Fruit fly (Drosophila melanogaster) whole organism, embryonic: ENCODE data around the gene CG45049.

Experiments
- Aef1 ChIP-seq: fragments of 200-800 bp; sonication (Bioruptor generic); IDR thresholded peaks from 3 replicates; pipeline ENCODE4 v1.3.6; 2022; ENCODE audit warnings: missing biosample characterization, missing genetic modification characterization
- Bdp1 ChIP-seq: fragments of 200-800 bp; sonication (Bioruptor generic); optimal IDR thresholded peaks from 3 replicates; lab custom pipeline; 2016; ENCODE audit warnings: missing biosample characterization, missing genetic modification characterization
- CG10431 ChIP-seq: fragments of 200-800 bp; sonication (Bioruptor generic); optimal IDR thresholded peaks from 3 replicates; lab custom pipeline; 2018; ENCODE audit warnings: missing biosample characterization, mild to moderate bottlenecking, missing genetic modification characterization
- CG11560 ChIP-seq: fragments of 200-800 bp; sonication (Bioruptor generic); IDR thresholded peaks from 3 replicates; pipeline ENCODE4 v1.3.6; 2022; ENCODE audit warnings: missing biosample characterization, missing genetic modification characterization
- CG11723 ChIP-seq: fragments of 200-800 bp; sonication (Bioruptor generic); optimal IDR thresholded peaks from 2 replicates; lab custom pipeline; 2017; ENCODE audit warnings: missing biosample characterization, mild to moderate bottlenecking, missing genetic modification characterization
- CG12071 ChIP-seq: fragments of 200-800 bp; sonication (Bioruptor generic); optimal IDR thresholded peaks from 3 replicates; lab custom pipeline; 2018; ENCODE audit warnings: missing biosample characterization, mild to moderate bottlenecking, missing genetic modification characterization
- CG14050 ChIP-seq: fragments of 200-800 bp; sonication (Bioruptor generic); IDR thresholded peaks from 3 replicates; pipeline ENCODE4 v1.3.6; 2022; ENCODE audit warnings: missing biosample characterization, missing genetic modification characterization
- CG14965 ChIP-seq: fragments of 200-800 bp; sonication (Bioruptor generic); optimal IDR thresholded peaks from 2 replicates; lab custom pipeline; 2016; ENCODE audit warnings: missing biosample characterization, missing genetic modification characterization, borderline replicate concordance
- CG15269 ChIP-seq: fragments of 200-800 bp; sonication (Bioruptor generic); optimal IDR thresholded peaks from 2 replicates; lab custom pipeline; 2018; ENCODE audit warnings: missing biosample characterization, mild to moderate bottlenecking, missing genetic modification characterization, moderate library complexity
- CG1603 ChIP-seq: fragments of 200-800 bp; sonication (Bioruptor generic); optimal IDR thresholded peaks from 2 replicates; lab custom pipeline; 2019; ENCODE audit warnings: missing biosample characterization, mild to moderate bottlenecking, missing genetic modification characterization, moderate library complexity
- CG16815 ChIP-seq: fragments of 200-800 bp; sonication (Bioruptor generic); optimal IDR thresholded peaks from 3 replicates; lab custom pipeline; 2017; ENCODE audit warnings: missing biosample characterization, mild to moderate bottlenecking, missing genetic modification characterization
- CG17186 ChIP-seq: fragments of 200-800 bp; sonication (Bioruptor generic); optimal IDR thresholded peaks from 3 replicates; lab custom pipeline; 2017; ENCODE audit warnings: missing biosample characterization, missing genetic modification reagents, missing genetic modification characterization
- CG31224 ChIP-seq: fragments of 200-800 bp; sonication (Bioruptor generic); IDR thresholded peaks from 2 replicates; pipeline ENCODE4 v1.3.6; 2022; ENCODE audit warnings: missing biosample characterization, missing genetic modification characterization
- CG32532 ChIP-seq: fragments of 200-800 bp; sonication (Bioruptor generic); IDR thresholded peaks from 2 replicates; pipeline ENCODE4 v1.3.6; 2022; ENCODE audit warnings: missing biosample characterization, missing genetic modification characterization
- CG6175 ChIP-seq: fragments of 200-800 bp; sonication (Bioruptor generic); IDR thresholded peaks from 3 replicates; pipeline ENCODE4 v1.3.6; 2022; ENCODE audit warnings: missing biosample characterization, missing genetic modification characterization
- CG6813 ChIP-seq: fragments of 200-800 bp; sonication (Bioruptor generic); optimal IDR thresholded peaks from 2 replicates; lab custom pipeline; 2017; ENCODE audit warnings: missing biosample characterization, missing genetic modification characterization, mild to moderate bottlenecking, moderate library complexity, missing genetic modification reagents
- CG7556 ChIP-seq: fragments of 200-800 bp; sonication (Bioruptor generic); optimal IDR thresholded peaks from 2 replicates; lab custom pipeline; 2017; ENCODE audit warnings: missing biosample characterization, mild to moderate bottlenecking, missing genetic modification characterization
- CG7963 ChIP-seq: fragments of 200-800 bp; sonication (Bioruptor generic); IDR thresholded peaks from 3 replicates; pipeline ENCODE4 v1.3.6; 2022; ENCODE audit warnings: missing biosample characterization, missing genetic modification characterization; ENCODE audit not compliant: partially characterized antibody
- CG8281 ChIP-seq: fragments of 200-800 bp; sonication (Bioruptor generic); optimal IDR thresholded peaks from 2 replicates; lab custom pipeline; 2018; ENCODE audit warnings: missing biosample characterization, mild to moderate bottlenecking, missing genetic modification characterization, moderate library complexity
- CG9727 ChIP-seq: fragments of 200-800 bp; sonication (Bioruptor generic); optimal IDR thresholded peaks from 3 replicates; lab custom pipeline; 2017; ENCODE audit warnings: missing biosample characterization, mild to moderate bottlenecking, missing genetic modification characterization
- GATAe ChIP-seq: fragments of 200-800 bp; sonication (Bioruptor generic); conservative IDR thresholded peaks from 2 replicates; pipeline ENCODE4 v1.3.6; 2022; ENCODE audit warnings: missing biosample characterization, missing genetic modification characterization
- Hmr ChIP-seq: fragments of 200-800 bp; sonication (Bioruptor generic); optimal IDR thresholded peaks from 3 replicates; lab custom pipeline; 2017; ENCODE audit warnings: mild to moderate bottlenecking, missing biosample characterization, missing genetic modification reagents, missing genetic modification characterization
- Med ChIP-seq: fragments of 200-800 bp; sonication (Bioruptor generic); peaks from one replicate; lab custom pipeline; 2016; ENCODE audit warnings: missing biosample characterization, missing genetic modification characterization, mild to moderate bottlenecking, inconsistent platforms, moderate library complexity
- Myb ChIP-seq: fragments of 200-800 bp; sonication (Bioruptor generic); optimal IDR thresholded peaks from 2 replicates; lab custom pipeline; 2016; ENCODE audit warnings: missing biosample characterization, missing genetic modification characterization
- Oaz ChIP-seq: fragments of 200-800 bp; sonication (Bioruptor generic); IDR thresholded peaks from 2 replicates; pipeline ENCODE4 v1.3.6; 2022; ENCODE audit warnings: missing biosample characterization, missing genetic modification characterization
- bcd ChIP-seq: fragments of 200-800 bp; sonication (Bioruptor generic); optimal IDR thresholded peaks from 2 replicates; lab custom pipeline; 2017; ENCODE audit warnings: missing biosample characterization, mild to moderate bottlenecking, missing genetic modification characterization
- croc ChIP-seq: fragments of 200-800 bp; sonication (Bioruptor generic); conservative IDR thresholded peaks from 3 replicates; pipeline ENCODE4 v1.3.6; 2022; ENCODE audit warnings: missing biosample characterization, missing genetic modification characterization
- da ChIP-seq: fragments of 200-800 bp; sonication (Bioruptor generic); optimal IDR thresholded peaks from 2 replicates; lab custom pipeline; 2016; ENCODE audit warnings: missing biosample characterization, missing genetic modification characterization
- dmrt99B ChIP-seq: fragments of 200-800 bp; sonication (Bioruptor generic); optimal IDR thresholded peaks from 2 replicates; lab custom pipeline; 2018; ENCODE audit warnings: missing biosample characterization, mild to moderate bottlenecking, missing genetic modification characterization, moderate library complexity
- en ChIP-seq: fragments of 200-800 bp; sonication (Bioruptor generic); optimal IDR thresholded peaks from 2 replicates; lab custom pipeline; 2016; ENCODE audit warnings: missing biosample characterization, missing genetic modification characterization
- fd102C ChIP-seq: fragments of 200-800 bp; sonication (Bioruptor generic); optimal IDR thresholded peaks from 2 replicates; lab custom pipeline; 2018; ENCODE audit warnings: missing biosample characterization, mild to moderate bottlenecking, missing genetic modification characterization, moderate library complexity
- fu2 ChIP-seq: fragments of 200-800 bp; sonication (Bioruptor generic); optimal IDR thresholded peaks from 2 replicates; lab custom pipeline; 2016; ENCODE audit warnings: missing biosample characterization, missing genetic modification characterization
- hb ChIP-seq: fragments of 200-800 bp; sonication (Bioruptor generic); IDR thresholded peaks from 3 replicates; pipeline ENCODE4 v1.3.6; 2022; ENCODE audit warnings: missing biosample characterization, missing genetic modification characterization; ENCODE audit not compliant: partially characterized antibody
- her ChIP-seq: fragments of 200-800 bp; sonication (Bioruptor generic); optimal IDR thresholded peaks from 2 replicates; lab custom pipeline; 2016; ENCODE audit warnings: missing biosample characterization, missing genetic modification characterization
- kay ChIP-seq: fragments of 200-800 bp; sonication (Bioruptor generic); optimal IDR thresholded peaks from 2 replicates; lab custom pipeline; 2016; ENCODE audit warnings: missing biosample characterization, missing genetic modification characterization
- lola ChIP-seq, 3 experiments: fragments of >200 bp in 2 of 3; fragments of 200-800 bp in 1 of 3; sonication (Bioruptor generic) in 1 of 3; optimal IDR thresholded peaks; 2 replicates each; lab custom pipeline; 2017 to 2019; ENCODE audit warnings: missing biosample characterization in 3 of 3, missing genetic modification characterization in 3 of 3, mild to moderate bottlenecking in 1 of 3, moderate library complexity in 1 of 3
- luna ChIP-seq: fragments of 200-800 bp; sonication (Bioruptor generic); optimal IDR thresholded peaks from 2 replicates; lab custom pipeline; 2016; ENCODE audit warnings: missing biosample characterization, missing genetic modification characterization
- nom ChIP-seq: fragments of 200-800 bp; sonication (Bioruptor generic); optimal IDR thresholded peaks from 2 replicates; lab custom pipeline; 2017; ENCODE audit warnings: missing biosample characterization, missing genetic modification characterization, mild to moderate bottlenecking, moderate library complexity, missing genetic modification reagents
- odd ChIP-seq: fragments of 200-800 bp; sonication (Bioruptor generic); optimal IDR thresholded peaks from 2 replicates; lab custom pipeline; 2017; ENCODE audit warnings: missing biosample characterization, mild to moderate bottlenecking, missing genetic modification characterization
- org-1 ChIP-seq: fragments of 200-800 bp; sonication (Bioruptor generic); optimal IDR thresholded peaks from 2 replicates; lab custom pipeline; 2017; ENCODE audit warnings: missing biosample characterization, missing genetic modification characterization
- prd ChIP-seq, 3 experiments: fragments of >200 bp in 2 of 3; fragments of 200-800 bp in 1 of 3; sonication (Bioruptor generic) in 1 of 3; optimal IDR thresholded peaks in 2 of 3; IDR thresholded peaks in 1 of 3; 2 replicates in 2 of 3; 3 replicates in 1 of 3; pipeline versions ENCODE4 v1.3.6 to Lab custom; 2017 to 2022; ENCODE audit warnings: missing biosample characterization in 1 of 3, missing genetic modification characterization in 1 of 3
- sc ChIP-seq, 3 experiments: fragments of >200 bp in 2 of 3; fragments of 200-800 bp in 1 of 3; sonication (Bioruptor generic) in 1 of 3; optimal IDR thresholded peaks; 2 replicates in 2 of 3; 3 replicates in 1 of 3; lab custom pipeline; 2017; ENCODE audit warnings: mild to moderate bottlenecking in 1 of 3, missing biosample characterization in 1 of 3, missing genetic modification characterization in 1 of 3, missing genetic modification reagents in 1 of 3
- sima ChIP-seq: fragments of 200-800 bp; sonication (Bioruptor generic); optimal IDR thresholded peaks from 2 replicates; lab custom pipeline; 2016; ENCODE audit warnings: missing biosample characterization, missing genetic modification characterization
- slbo ChIP-seq: fragments of 200-800 bp; sonication (Bioruptor generic); IDR thresholded peaks from 2 replicates; pipeline ENCODE4 v1.3.6; 2022; ENCODE audit warnings: missing biosample characterization, missing genetic modification characterization
- slou ChIP-seq: fragments of 200-800 bp; sonication (Bioruptor generic); optimal IDR thresholded peaks from 3 replicates; lab custom pipeline; 2016; ENCODE audit warnings: missing biosample characterization, missing genetic modification characterization
- tll ChIP-seq, 2 experiments: fragments of 200-800 bp in 1 of 2; fragments of >200 bp in 1 of 2; sonication (Bioruptor generic) in 1 of 2; optimal IDR thresholded peaks; 2 replicates each; lab custom pipeline; 2017 to 2019; ENCODE audit warnings: missing biosample characterization in 2 of 2, missing genetic modification characterization in 2 of 2, mild to moderate bottlenecking in 1 of 2, moderate library complexity in 1 of 2
- tna ChIP-seq: fragments of 200-800 bp; sonication (Bioruptor generic); IDR thresholded peaks from 2 replicates; pipeline ENCODE4 v1.3.6; 2022; ENCODE audit warnings: missing biosample characterization, missing genetic modification characterization; ENCODE audit not compliant: partially characterized antibody
- trem ChIP-seq: fragments of 200-800 bp; optimal IDR thresholded peaks from 3 replicates; lab custom pipeline; 2019; ENCODE audit warnings: missing biosample characterization, mild to moderate bottlenecking, missing genetic modification characterization, moderate library complexity

Gene CG45049

dm6 chr3R:22690311-22690710 lies 36.5 kb upstream of the CG45049 start, which contains the start of the genes wfs1 and Nup133 (continued):
- TF ChIP-seq prd (optimal IDR thresholded peaks at IDR 0.05; lab: Kevin White, UChicago) (no peak), prd (GFP tag; IDR thresholded peaks at IDR 0.05; lab: Robert Waterston, UW) (peak; percentile 80), luna (no peak), lola (GFP tag; optimal IDR thresholded peaks at IDR 0.05; lab: Kevin White, UChicago) (peak in 1 of 3 experiments; percentile 87), GATAe (GFP tag; lab: Robert Waterston, UW) (no peak), slbo (GFP tag; lab: Robert Waterston, UW) (peak; percentile 77), Oaz (GFP tag; lab: Robert Waterston, UW) (no peak; the same call in 1 of the 2 replicates), en (GFP tag; lab: Kevin White, UChicago) (no peak), Hmr (GFP tag; lab: Kevin White, UChicago) (no peak), org-1 (GFP tag; lab: Kevin White, UChicago) (peak; percentile 15), sima (GFP tag; lab: Kevin White, UChicago) (no peak), kay (GFP tag; lab: Kevin White, UChicago) (peak; percentile 55), CG1603 (tag; lab: Kevin White, UChicago) (no peak), CG16815 (peak; percentile 37), CG31224 (peak; percentile 18; the same call in 1 of the 2 replicates), da (GFP tag; lab: Kevin White, UChicago) (no peak), tll (GFP tag; optimal IDR thresholded peaks at IDR 0.05; lab: Kevin White, UChicago) (peak in 1 of 2 experiments; percentile 43), CG7963 (GFP tag; lab: Robert Waterston, UW) (peak; percentile 52; the same call in 1 of the 3 replicates), CG6813 (GFP tag; lab: Kevin White, UChicago) (peak; percentile 31), CG15269 (tag; lab: Kevin White, UChicago) (no peak), CG14965 (no peak), hb (GFP tag; lab: Robert Waterston, UW) (peak; percentile 49; the same call in 1 of the 3 replicates), Aef1 (GFP tag; lab: Robert Waterston, UW) (no peak; the same call in 2 of the 3 replicates), trem (tag; lab: Kevin White, UChicago) (peak; percentile 91), slou (GFP tag; lab: Kevin White, UChicago) (no peak), CG12071 (GFP tag; lab: Kevin White, UChicago) (no peak), sc (optimal IDR thresholded peaks at IDR 0.05; lab: Kevin White, UChicago) (no peak), sc (GFP tag; optimal IDR thresholded peaks at IDR 0.05; lab: Kevin White, UChicago) (peak; percentile 36), CG17186 (GFP tag; lab: Kevin White, UChicago) (no peak), CG10431 (GFP tag; lab: Kevin White, UChicago) (no peak), nom (GFP tag; lab: Kevin White, UChicago) (no peak), odd (GFP tag; lab: Kevin White, UChicago) (no peak), CG32532 (GFP tag; lab: Robert Waterston, UW) (peak; percentile 66; the same call in 1 of the 2 replicates), her (GFP tag; lab: Kevin White, UChicago) (no peak), Myb (GFP tag; lab: Kevin White, UChicago) (peak; percentile 18), bcd (peak; percentile 57), CG6175 (no peak), fu2 (no peak), tna (peak; percentile 15; the same call in 1 of the 2 replicates), croc (GFP tag; lab: Robert Waterston, UW) (peak; percentile 13; the same call in 1 of the 3 replicates), fd102C (GFP tag; lab: Kevin White, UChicago) (peak; percentile 1), CG11560 (tag; lab: Robert Waterston, UW) (no peak; the same call in 2 of the 3 replicates), CG9727 (GFP tag; lab: Kevin White, UChicago) (peak; percentile 86), Bdp1 (GFP tag; lab: Kevin White, UChicago) (no peak), CG14050 (GFP tag; lab: Robert Waterston, UW) (peak; percentile 46; the same call in 1 of the 3 replicates), dmrt99B (tag; lab: Kevin White, UChicago) (no peak), Med (GFP tag; lab: Kevin White, UChicago) (no peak), CG11723 (GFP tag; lab: Kevin White, UChicago) (no peak), CG8281 (tag; lab: Kevin White, UChicago) (peak; percentile 13), CG7556 (GFP tag; lab: Kevin White, UChicago) (no peak)
